Worm (Caenorhabditis elegans) whole organism, young adult: ENCODE measurements around the gene alg-1.
A peak's percentile ranks its signal among the peaks of the same experiment; 100 is the strongest.

Experiments used
- C06A6.2 ChIP-seq: fragments of 200-800 bp; sonication (Bioruptor generic); conservative IDR thresholded peaks from 2 replicates; pipeline ENCODE4 v1.3.6; 2022; ENCODE audit warnings: missing genetic modification characterization, missing compliant biosample characterization
- D2030.7 ChIP-seq: fragments of 200-800 bp; sonication (Bioruptor generic); IDR thresholded peaks from 2 replicates; pipeline ENCODE4 v1.3.6; 2022; ENCODE audit warnings: missing genetic modification reagents, missing genetic modification characterization, missing compliant biosample characterization
- F22D6.2 ChIP-seq: sonication (generic microtip); optimal IDR thresholded peaks from 2 replicates; lab custom pipeline; 2016; ENCODE audit warnings: mild to moderate bottlenecking, missing genetic modification characterization, missing compliant biosample characterization
- F37B4.10 ChIP-seq: fragments of 200-800 bp; sonication (Bioruptor generic); IDR thresholded peaks from 2 replicates; pipeline ENCODE4 v1.3.6; 2022; ENCODE audit warnings: missing genetic modification characterization, missing compliant biosample characterization
- K12H6.12 ChIP-seq: fragments of 200-800 bp; sonication (Bioruptor generic); optimal IDR thresholded peaks from 2 replicates; lab custom pipeline; 2018; ENCODE audit warnings: mild to moderate bottlenecking, missing genetic modification characterization, missing compliant biosample characterization
- Y53F4B.3 ChIP-seq: fragments of 200-800 bp; sonication (Bioruptor generic); IDR thresholded peaks from 2 replicates; pipeline ENCODE4 v1.3.6; 2022; ENCODE audit warnings: missing genetic modification reagents, missing genetic modification characterization, missing compliant biosample characterization
- Y56A3A.18 ChIP-seq: fragments of 200-800 bp; sonication (Bioruptor generic); IDR thresholded peaks from 2 replicates; pipeline ENCODE4 v1.3.6; 2022; ENCODE audit warnings: missing genetic modification reagents, missing genetic modification characterization, missing compliant biosample characterization
- Y95B8A.8 ChIP-seq: fragments of 200-800 bp; sonication (Bioruptor generic); IDR thresholded peaks from 2 replicates; pipeline ENCODE4 v1.3.6; 2022; ENCODE audit warnings: missing genetic modification reagents, missing genetic modification characterization, missing compliant biosample characterization
- ZK185.1 ChIP-seq: sonication (generic microtip); optimal IDR thresholded peaks from 2 replicates; lab custom pipeline; 2016; ENCODE audit warnings: mild to moderate bottlenecking, missing genetic modification characterization, missing compliant biosample characterization; ENCODE audit not compliant: poor library complexity, severe bottlenecking
- akir-1 ChIP-seq: fragments of 200-800 bp; sonication (Bioruptor generic); optimal IDR thresholded peaks from 2 replicates; lab custom pipeline; 2018; ENCODE audit warnings: mild to moderate bottlenecking, missing genetic modification characterization, moderate library complexity, missing compliant biosample characterization
- aptf-2 ChIP-seq: fragments of 200-800 bp; sonication (Bioruptor generic); conservative IDR thresholded peaks from 2 replicates; pipeline ENCODE4 v1.3.6; 2022; ENCODE audit warnings: missing genetic modification reagents, missing genetic modification characterization, missing compliant biosample characterization
- attf-5 ChIP-seq: fragments of 200-800 bp; sonication (Bioruptor generic); optimal IDR thresholded peaks from 2 replicates; lab custom pipeline; 2018; ENCODE audit warnings: mild to moderate bottlenecking, missing genetic modification characterization, missing compliant biosample characterization
- bed-1 ChIP-seq: fragments of 200-800 bp; sonication (Bioruptor generic); IDR thresholded peaks from 2 replicates; pipeline ENCODE4 v1.3.6; 2022; ENCODE audit warnings: missing genetic modification reagents, missing genetic modification characterization, missing compliant biosample characterization
- cebp-1 ChIP-seq, 2 experiments: fragments of 200-800 bp in 1 of 2; sonication (Bioruptor generic) in 1 of 2; sonication (generic microtip) in 1 of 2; IDR thresholded peaks in 1 of 2; optimal IDR thresholded peaks in 1 of 2; 2 replicates each; pipeline versions ENCODE4 v1.3.6 to Lab custom; 2017 to 2022; ENCODE audit warnings: missing compliant biosample characterization in 2 of 2, missing genetic modification characterization in 2 of 2, mild to moderate bottlenecking in 1 of 2, missing genetic modification reagents in 1 of 2, moderate library complexity in 1 of 2
- ceh-100 ChIP-seq: fragments of 200-800 bp; sonication (Bioruptor generic); IDR thresholded peaks from 2 replicates; pipeline ENCODE4 v1.3.6; 2022; ENCODE audit warnings: missing genetic modification reagents, missing genetic modification characterization, missing compliant biosample characterization
- ceh-27 ChIP-seq: fragments of 200-800 bp; sonication (Bioruptor generic); optimal IDR thresholded peaks from 2 replicates; lab custom pipeline; 2018; ENCODE audit warnings: mild to moderate bottlenecking, missing genetic modification characterization, moderate library complexity, missing compliant biosample characterization
- ceh-58 ChIP-seq: fragments of 200-800 bp; sonication (Bioruptor generic); IDR thresholded peaks from 2 replicates; pipeline ENCODE4 v1.3.6; 2022; ENCODE audit warnings: missing genetic modification characterization, missing compliant biosample characterization
- die-1 ChIP-seq: sonication (generic microtip); optimal IDR thresholded peaks from 2 replicates; lab custom pipeline; 2016; ENCODE audit warnings: missing genotype, mild to moderate bottlenecking, missing genetic modification characterization, missing compliant biosample characterization
- dpl-1 ChIP-seq: fragments of 150-350 bp; optimal IDR thresholded peaks from 2 replicates; lab custom pipeline; 2014; ENCODE audit warnings: missing biosample characterization, missing genetic modification reagents, missing genetic modification characterization
- egl-18 ChIP-seq: fragments of 200-800 bp; sonication (Bioruptor generic); IDR thresholded peaks from 2 replicates; pipeline ENCODE4 v1.3.6; 2022; ENCODE audit warnings: missing genetic modification reagents, missing genetic modification characterization, missing compliant biosample characterization
- egl-44 ChIP-seq: fragments of 200-800 bp; sonication (Bioruptor generic); IDR thresholded peaks from 2 replicates; pipeline ENCODE4 v1.3.6; 2022; ENCODE audit warnings: missing genetic modification reagents, missing genetic modification characterization, missing compliant biosample characterization
- hlh-26 ChIP-seq: fragments of 200-800 bp; sonication (Bioruptor generic); conservative IDR thresholded peaks from 2 replicates; pipeline ENCODE4 v1.3.6; 2022; ENCODE audit warnings: missing genetic modification reagents, missing genetic modification characterization, missing compliant biosample characterization
- hmg-1.2 ChIP-seq: fragments of 200-800 bp; sonication (Bioruptor generic); IDR thresholded peaks from 2 replicates; pipeline ENCODE4 v1.3.6; 2022; ENCODE audit warnings: missing genetic modification reagents, missing genetic modification characterization, missing compliant biosample characterization
- hrde-1 ChIP-seq: sonication (generic microtip); optimal IDR thresholded peaks from 2 replicates; lab custom pipeline; 2016; ENCODE audit warnings: missing genetic modification characterization, mild to moderate bottlenecking, missing compliant biosample characterization, moderate library complexity, missing genotype, missing genetic modification reagents, borderline replicate concordance
- lag-1 ChIP-seq: fragments of 200-800 bp; sonication (Bioruptor generic); IDR thresholded peaks from 2 replicates; pipeline ENCODE4 v1.3.6; 2022; ENCODE audit warnings: missing genetic modification reagents, missing genetic modification characterization, missing compliant biosample characterization
- let-526 ChIP-seq: fragments of 200-800 bp; sonication (Bioruptor generic); IDR thresholded peaks from 2 replicates; pipeline ENCODE4 v1.3.6; 2022; ENCODE audit warnings: missing genetic modification reagents, missing genetic modification characterization, missing compliant biosample characterization
- lin-35 ChIP-seq, 3 experiments: fragments of 150-350 bp in 2 of 3; sonication (generic microtip) in 1 of 3; optimal IDR thresholded peaks; 2 replicates each; lab custom pipeline; 2014 to 2018; ENCODE audit warnings: missing biosample characterization in 3 of 3, missing genetic modification characterization in 3 of 3, missing genetic modification reagents in 3 of 3
- lin-40 ChIP-seq: sonication (generic microtip); optimal IDR thresholded peaks from 2 replicates; lab custom pipeline; 2016; ENCODE audit warnings: missing genetic modification characterization, mild to moderate bottlenecking, missing compliant biosample characterization, missing genotype, missing genetic modification reagents
- madf-10 ChIP-seq: sonication (generic microtip); optimal IDR thresholded peaks from 2 replicates; lab custom pipeline; 2016; ENCODE audit warnings: mild to moderate bottlenecking, missing genetic modification characterization, missing compliant biosample characterization
- madf-3 ChIP-seq: fragments of 200-800 bp; sonication (Bioruptor generic); IDR thresholded peaks from 2 replicates; pipeline ENCODE4 v1.3.6; 2022; ENCODE audit warnings: missing genetic modification reagents, missing genetic modification characterization, missing compliant biosample characterization
- mcd-1 ChIP-seq: fragments of 200-800 bp; sonication (Bioruptor generic); IDR thresholded peaks from 2 replicates; pipeline ENCODE4 v1.3.6; 2022; ENCODE audit warnings: missing genetic modification reagents, missing genetic modification characterization, missing compliant biosample characterization
- mxl-1 ChIP-seq: sonication (generic microtip); optimal IDR thresholded peaks from 2 replicates; lab custom pipeline; 2016; ENCODE audit warnings: missing genetic modification characterization, missing compliant biosample characterization
- nfyb-1 ChIP-seq: fragments of 200-800 bp; sonication (Bioruptor generic); IDR thresholded peaks from 2 replicates; pipeline ENCODE4 v1.3.6; 2022; ENCODE audit warnings: missing genetic modification reagents, missing genetic modification characterization, missing compliant biosample characterization
- nhr-120 ChIP-seq: fragments of 200-800 bp; sonication (Bioruptor generic); IDR thresholded peaks from 2 replicates; pipeline ENCODE4 v1.3.6; 2022; ENCODE audit warnings: missing genetic modification characterization, missing compliant biosample characterization
- nhr-179 ChIP-seq: sonication (generic microtip); optimal IDR thresholded peaks from 2 replicates; lab custom pipeline; 2016; ENCODE audit warnings: mild to moderate bottlenecking, missing genetic modification characterization, missing compliant biosample characterization
- nhr-80 ChIP-seq: sonication (generic microtip); optimal IDR thresholded peaks from 2 replicates; lab custom pipeline; 2016; ENCODE audit warnings: missing genetic modification characterization, missing compliant biosample characterization
- sdz-38 ChIP-seq: sonication (generic microtip); optimal IDR thresholded peaks from 2 replicates; lab custom pipeline; 2016; ENCODE audit warnings: missing genotype, missing genetic modification characterization, missing compliant biosample characterization
- sea-2 ChIP-seq: fragments of 200-800 bp; sonication (Bioruptor generic); IDR thresholded peaks from 2 replicates; pipeline ENCODE4 v1.3.6; 2022; ENCODE audit warnings: missing genetic modification characterization, missing compliant biosample characterization
- snpc-3.4 ChIP-seq: sonication (generic microtip); optimal IDR thresholded peaks from 2 replicates; lab custom pipeline; 2017; ENCODE audit warnings: missing genetic modification characterization, mild to moderate bottlenecking, missing compliant biosample characterization, antibody characterized with exemption, moderate library complexity, missing genotype, missing genetic modification reagents
- somi-1 ChIP-seq: fragments of 200-800 bp; sonication (Bioruptor generic); optimal IDR thresholded peaks from 2 replicates; lab custom pipeline; 2018; ENCODE audit warnings: mild to moderate bottlenecking, missing genetic modification characterization, missing compliant biosample characterization
- tbp1 ChIP-seq: fragments of 200-800 bp; sonication (Bioruptor generic); optimal IDR thresholded peaks from 2 replicates; lab custom pipeline; 2018; ENCODE audit warnings: mild to moderate bottlenecking, missing genetic modification characterization, missing compliant biosample characterization
- tlf-1 ChIP-seq: fragments of 200-800 bp; sonication (Bioruptor generic); optimal IDR thresholded peaks from 2 replicates; lab custom pipeline; 2018; ENCODE audit warnings: mild to moderate bottlenecking, missing genetic modification characterization, missing compliant biosample characterization
- unc-130 ChIP-seq: sonication (generic microtip); optimal IDR thresholded peaks from 2 replicates; lab custom pipeline; 2016; ENCODE audit warnings: missing genetic modification reagents, missing genetic modification characterization, missing compliant biosample characterization
- zfh-2 ChIP-seq: fragments of 200-800 bp; sonication (Bioruptor generic); conservative IDR thresholded peaks from 2 replicates; pipeline ENCODE4 v1.3.6; 2022; ENCODE audit warnings: missing genetic modification reagents, missing genetic modification characterization, missing compliant biosample characterization
- zim-3 ChIP-seq: sonication (generic microtip); optimal IDR thresholded peaks from 2 replicates; lab custom pipeline; 2017; ENCODE audit warnings: mild to moderate bottlenecking, missing genetic modification characterization, moderate library complexity, missing compliant biosample characterization
- ztf-18 ChIP-seq: sonication (generic microtip); optimal IDR thresholded peaks from 2 replicates; lab custom pipeline; 2016; ENCODE audit warnings: missing genotype, mild to moderate bottlenecking, missing genetic modification characterization, missing compliant biosample characterization
- ztf-22 ChIP-seq: fragments of 200-800 bp; sonication (Bioruptor generic); optimal IDR thresholded peaks from 2 replicates; lab custom pipeline; 2018; ENCODE audit warnings: mild to moderate bottlenecking, missing genetic modification characterization, moderate library complexity, missing compliant biosample characterization
- ztf-26 ChIP-seq: sonication (generic microtip); optimal IDR thresholded peaks from 2 replicates; lab custom pipeline; 2017; ENCODE audit warnings: missing genetic modification characterization, missing compliant biosample characterization
- ztf-28 ChIP-seq: fragments of 200-800 bp; sonication (Bioruptor generic); IDR thresholded peaks from 2 replicates; pipeline ENCODE4 v1.3.6; 2022; ENCODE audit warnings: missing genetic modification reagents, missing genetic modification characterization, missing compliant biosample characterization

alg-1 gene

DNA sequence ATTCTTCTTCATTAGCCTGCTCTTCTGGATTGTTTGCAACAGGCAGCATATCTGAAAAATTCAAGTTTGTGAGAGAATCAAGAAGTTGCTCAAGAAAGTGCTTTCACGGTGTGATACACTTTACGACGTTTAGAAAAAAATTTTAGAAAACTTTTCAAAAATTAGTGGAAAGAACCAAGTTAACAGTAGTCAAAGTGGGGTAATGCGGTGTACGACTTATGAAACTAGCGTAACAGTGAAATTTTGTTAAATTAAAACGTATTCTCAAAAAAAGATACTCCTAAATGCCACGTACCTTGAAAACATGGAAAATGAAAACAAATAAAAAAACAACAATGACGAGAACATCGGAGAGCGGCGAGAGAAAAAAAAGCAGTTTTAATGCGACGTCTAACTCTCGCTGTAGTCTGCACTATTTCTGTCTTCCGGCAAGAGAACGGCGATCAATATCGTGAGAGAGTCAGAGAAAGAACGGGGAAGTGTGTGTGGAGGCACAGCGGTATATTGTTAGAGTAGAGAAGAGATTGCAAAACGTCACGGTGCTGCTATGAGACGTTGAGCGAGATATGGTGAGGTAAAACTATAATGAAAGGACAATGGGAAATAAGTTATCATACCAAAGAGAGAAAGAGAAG, 31.7 kb upstream of the alg-1 start, which contains the start of gene ekl-5:
Gene ekl-5 (minus strand): TSS at position 51 of the 635 bp plus-strand sequence.
- no peak for TF ChIP-seq D2030.7 (GFP tag; lab: Robert Waterston, UW)
- no peak for TF ChIP-seq nhr-120 (GFP tag; lab: Robert Waterston, UW)
- TF ChIP-seq ztf-22 (GFP tag; lab: Kevin White, UChicago) = no peak
- no peak for TF ChIP-seq egl-18 (GFP tag; lab: Robert Waterston, UW)
- TF ChIP-seq madf-3 = no peak
- no peak for TF ChIP-seq C06A6.2 (GFP tag; lab: Robert Waterston, UW)
- TF ChIP-seq nfyb-1 (GFP tag; lab: Robert Waterston, UW) = no peak
- TF ChIP-seq bed-1 (GFP tag; lab: Robert Waterston, UW) = no peak
- TF ChIP-seq unc-130 (GFP tag; lab: Kevin White, UChicago) = no peak
- TF ChIP-seq madf-10 = no peak
- TF ChIP-seq ceh-100 = no peak
- no peak for TF ChIP-seq ZK185.1 (tag; lab: Kevin White, UChicago)
- TF ChIP-seq somi-1 = no peak
- no peak for TF ChIP-seq tlf-1 (GFP tag; lab: Kevin White, UChicago)
- TF ChIP-seq F22D6.2 = no peak
- TF ChIP-seq Y56A3A.18 = no peak
- TF ChIP-seq akir-1 (GFP tag; lab: Kevin White, UChicago) = no peak
- no peak for TF ChIP-seq lag-1 (GFP tag; lab: Robert Waterston, UW)
- no peak for TF ChIP-seq attf-5 (GFP tag; lab: Kevin White, UChicago)
- no peak for TF ChIP-seq hrde-1
- no peak for TF ChIP-seq egl-44 (GFP tag; lab: Robert Waterston, UW)
- TF ChIP-seq snpc-3.4 (tag; lab: Kevin White, UChicago) = no peak
- peak; percentile 92 for TF ChIP-seq hmg-1.2 (GFP tag; lab: Robert Waterston, UW)
- TF ChIP-seq die-1 (tag; lab: Kevin White, UChicago) = no peak
- no peak for TF ChIP-seq dpl-1 (GFP tag; lab: Kevin White, UChicago)
- TF ChIP-seq mcd-1 (GFP tag; lab: Robert Waterston, UW) = no peak
- TF ChIP-seq sea-2 (GFP tag; lab: Robert Waterston, UW) = no peak
- TF ChIP-seq tbp1 (GFP tag; lab: Kevin White, UChicago) = peak; percentile 5
- no peak for TF ChIP-seq ceh-58 (GFP tag; lab: Robert Waterston, UW)
- peak; percentile 17 for TF ChIP-seq K12H6.12 (tag; lab: Kevin White, UChicago)
- TF ChIP-seq let-526 (GFP tag; lab: Robert Waterston, UW) = no peak
- TF ChIP-seq lin-40 (tag; lab: Kevin White, UChicago) = peak; percentile 74
- no peak for TF ChIP-seq F37B4.10 (GFP tag; lab: Robert Waterston, UW)
- no peak for TF ChIP-seq ztf-18
- no peak for TF ChIP-seq ztf-28 (GFP tag; lab: Robert Waterston, UW)
- TF ChIP-seq nhr-179 = no peak
- no peak for TF ChIP-seq lin-35 (GFP tag; optimal IDR thresholded peaks at IDR 0.05; lab: Kevin White, UChicago)
- TF ChIP-seq ztf-26 (tag; lab: Kevin White, UChicago) = peak; percentile 18
- no peak for TF ChIP-seq hlh-26 (GFP tag; lab: Robert Waterston, UW)
- no peak for TF ChIP-seq cebp-1 (GFP tag; IDR thresholded peaks at IDR 0.05; lab: Robert Waterston, UW)
- no peak for TF ChIP-seq cebp-1 (tag; optimal IDR thresholded peaks at IDR 0.05; lab: Kevin White, UChicago)
- TF ChIP-seq Y53F4B.3 = no peak
- TF ChIP-seq aptf-2 = no peak
- TF ChIP-seq Y95B8A.8 (GFP tag; lab: Robert Waterston, UW) = no peak
- TF ChIP-seq mxl-1 (tag; lab: Kevin White, UChicago) = no peak
- TF ChIP-seq nhr-80 (tag; lab: Kevin White, UChicago) = peak; percentile 57
- TF ChIP-seq ceh-27 = peak; percentile 35
- no peak for TF ChIP-seq zim-3 (tag; lab: Kevin White, UChicago)
- peak; percentile 52; the same call in 1 of the 2 replicates for TF ChIP-seq zfh-2 (GFP tag; lab: Robert Waterston, UW)
- no peak for TF ChIP-seq sdz-38 (tag; lab: Kevin White, UChicago)
